Fruit fly (Drosophila melanogaster) whole organism, embryonic: ENCODE data around the gene Ykt6.

Source experiments
- Antp ChIP-seq: fragments of 200-800 bp; sonication (Bioruptor generic); optimal IDR thresholded peaks from 3 replicates; lab custom pipeline; 2016; ENCODE audit warnings: missing biosample characterization, missing genetic modification characterization
- BEAF-32 ChIP-seq: fragments of 200-800 bp; sonication (Bioruptor generic); optimal IDR thresholded peaks from 3 replicates; lab custom pipeline; 2017; ENCODE audit warnings: missing biosample characterization, missing genetic modification characterization, mild to moderate bottlenecking, moderate library complexity, missing genetic modification reagents
- Bgb ChIP-seq: fragments of 200-800 bp; sonication (Bioruptor generic); IDR thresholded peaks from 2 replicates; pipeline ENCODE4 v1.3.6; 2022; ENCODE audit warnings: missing biosample characterization, missing genetic modification characterization; ENCODE audit not compliant: partially characterized antibody
- BtbVII ChIP-seq: fragments of 200-800 bp; sonication (Bioruptor generic); optimal IDR thresholded peaks from 3 replicates; lab custom pipeline; 2017; ENCODE audit warnings: missing biosample characterization, mild to moderate bottlenecking, missing genetic modification characterization
- CG12155 ChIP-seq: fragments of 200-800 bp; sonication (Bioruptor generic); optimal IDR thresholded peaks from 3 replicates; lab custom pipeline; 2016; ENCODE audit warnings: missing biosample characterization, missing genetic modification characterization
- CG12391 ChIP-seq: fragments of 200-800 bp; sonication (Bioruptor generic); optimal IDR thresholded peaks from 3 replicates; lab custom pipeline; 2018; ENCODE audit warnings: missing biosample characterization, mild to moderate bottlenecking, missing genetic modification characterization, moderate library complexity
- CG12659 ChIP-seq: fragments of 200-800 bp; sonication (Bioruptor generic); optimal IDR thresholded peaks from 3 replicates; lab custom pipeline; 2017; ENCODE audit warnings: mild to moderate bottlenecking, missing biosample characterization, missing genetic modification reagents, missing genetic modification characterization
- CG13424 ChIP-seq: fragments of 200-800 bp; sonication (Bioruptor generic); optimal IDR thresholded peaks from 2 replicates; lab custom pipeline; 2019; ENCODE audit warnings: missing biosample characterization, mild to moderate bottlenecking, missing genetic modification characterization, moderate library complexity
- CG17361 ChIP-seq: fragments of 200-800 bp; sonication (Bioruptor generic); IDR thresholded peaks from 3 replicates; pipeline ENCODE4 v1.3.6; 2022; ENCODE audit warnings: missing biosample characterization, missing genetic modification characterization
- CG18011 ChIP-seq: fragments of 200-800 bp; sonication (Bioruptor generic); optimal IDR thresholded peaks from 2 replicates; lab custom pipeline; 2017; ENCODE audit warnings: missing biosample characterization, missing genetic modification characterization, mild to moderate bottlenecking, moderate library complexity, missing genotype
- CG18619 ChIP-seq: fragments of 200-800 bp; sonication (Bioruptor generic); optimal IDR thresholded peaks from 3 replicates; lab custom pipeline; 2017; ENCODE audit warnings: missing biosample characterization, mild to moderate bottlenecking, missing genetic modification characterization
- CG2116 ChIP-seq: fragments of 200-800 bp; sonication (Bioruptor generic); optimal IDR thresholded peaks from 3 replicates; lab custom pipeline; 2018; ENCODE audit warnings: missing biosample characterization, mild to moderate bottlenecking, missing genetic modification characterization
- CG30020 ChIP-seq: fragments of 200-800 bp; optimal IDR thresholded peaks from 2 replicates; lab custom pipeline; 2019; ENCODE audit warnings: missing biosample characterization, mild to moderate bottlenecking, missing genetic modification characterization, moderate library complexity
- CG4328 ChIP-seq: fragments of 200-800 bp; sonication (Bioruptor generic); optimal IDR thresholded peaks from 3 replicates; lab custom pipeline; 2017; ENCODE audit warnings: missing biosample characterization, missing genetic modification reagents, missing genetic modification characterization
- CG4404 ChIP-seq: fragments of 200-800 bp; sonication (Bioruptor generic); IDR thresholded peaks from 2 replicates; pipeline ENCODE4 v1.3.6; 2022; ENCODE audit warnings: missing biosample characterization, missing genetic modification characterization
- CG6683 ChIP-seq: fragments of 200-800 bp; sonication (Bioruptor generic); optimal IDR thresholded peaks from 2 replicates; lab custom pipeline; 2017; ENCODE audit warnings: missing biosample characterization, mild to moderate bottlenecking, missing genetic modification characterization, missing genetic modification reagents
- CG8388 ChIP-seq: fragments of 200-800 bp; sonication (Bioruptor generic); optimal IDR thresholded peaks from 2 replicates; lab custom pipeline; 2019; ENCODE audit warnings: missing biosample characterization, mild to moderate bottlenecking, missing genetic modification characterization, moderate library complexity
- CG8924 ChIP-seq: fragments of 200-800 bp; optimal IDR thresholded peaks from 3 replicates; lab custom pipeline; 2019; ENCODE audit warnings: missing biosample characterization, mild to moderate bottlenecking, missing genetic modification characterization, moderate library complexity
- CG9727 ChIP-seq: fragments of 200-800 bp; sonication (Bioruptor generic); optimal IDR thresholded peaks from 3 replicates; lab custom pipeline; 2017; ENCODE audit warnings: missing biosample characterization, mild to moderate bottlenecking, missing genetic modification characterization
- CG9817 ChIP-seq: fragments of 200-800 bp; sonication (Bioruptor generic); optimal IDR thresholded peaks from 2 replicates; lab custom pipeline; 2018; ENCODE audit warnings: missing biosample characterization, mild to moderate bottlenecking, missing genetic modification characterization, moderate library complexity
- D19A ChIP-seq: fragments of 200-800 bp; optimal IDR thresholded peaks from 3 replicates; lab custom pipeline; 2019; ENCODE audit warnings: missing biosample characterization, mild to moderate bottlenecking, missing genetic modification characterization, moderate library complexity
- Dfd ChIP-seq, 2 experiments: fragments of >200 bp; optimal IDR thresholded peaks; 2 replicates each; lab custom pipeline; 2017; ENCODE audit warnings: missing biosample characterization in 2 of 2, missing genetic modification characterization in 2 of 2
- Dref ChIP-seq: fragments of 200-800 bp; sonication (Bioruptor generic); IDR thresholded peaks from 2 replicates; pipeline ENCODE4 v1.3.6; 2022; ENCODE audit warnings: missing biosample characterization, missing genetic modification characterization
- Fer3 ChIP-seq: fragments of 200-800 bp; sonication (Bioruptor generic); optimal IDR thresholded peaks from 2 replicates; lab custom pipeline; 2018; ENCODE audit warnings: missing biosample characterization, mild to moderate bottlenecking, missing genetic modification characterization, moderate library complexity
- Gug ChIP-seq: fragments of 200-800 bp; sonication (Bioruptor generic); IDR thresholded peaks from 4 replicates; pipeline ENCODE4 v1.3.6; 2022; ENCODE audit warnings: missing biosample characterization, missing genetic modification characterization
- Hsf ChIP-seq: fragments of 200-800 bp; sonication (Bioruptor generic); optimal IDR thresholded peaks from 3 replicates; lab custom pipeline; 2016; ENCODE audit warnings: missing biosample characterization, missing genetic modification characterization
- Myb ChIP-seq: fragments of 200-800 bp; sonication (Bioruptor generic); optimal IDR thresholded peaks from 2 replicates; lab custom pipeline; 2016; ENCODE audit warnings: missing biosample characterization, missing genetic modification characterization
- Poxn ChIP-seq: fragments of 200-800 bp; sonication (Bioruptor generic); IDR thresholded peaks from 2 replicates; pipeline ENCODE4 v1.3.6; 2022; ENCODE audit warnings: missing biosample characterization, missing genetic modification characterization
- Sox100B ChIP-seq: fragments of 200-800 bp; sonication (Bioruptor generic); optimal IDR thresholded peaks from 3 replicates; lab custom pipeline; 2018; ENCODE audit warnings: missing biosample characterization, mild to moderate bottlenecking, missing genetic modification characterization
- Ssrp ChIP-seq: fragments of 200-800 bp; sonication (Bioruptor generic); optimal IDR thresholded peaks from 2 replicates; lab custom pipeline; 2018; ENCODE audit warnings: missing biosample characterization, mild to moderate bottlenecking, missing genetic modification characterization, moderate library complexity
- Usf ChIP-seq: fragments of 200-800 bp; sonication (Bioruptor generic); optimal IDR thresholded peaks from 2 replicates; lab custom pipeline; 2017; ENCODE audit warnings: missing genotype, missing biosample characterization, missing genetic modification characterization
- ara ChIP-seq: fragments of 200-800 bp; sonication (Bioruptor generic); IDR thresholded peaks from 2 replicates; pipeline ENCODE4 v1.3.6; 2022; ENCODE audit warnings: missing biosample characterization, missing genetic modification characterization
- crol ChIP-seq: fragments of 200-800 bp; sonication (Bioruptor generic); IDR thresholded peaks from 2 replicates; pipeline ENCODE4 v1.3.6; 2022; ENCODE audit warnings: missing biosample characterization, missing genetic modification characterization
- dmrt11E ChIP-seq: fragments of 200-800 bp; sonication (Bioruptor generic); optimal IDR thresholded peaks from 3 replicates; lab custom pipeline; 2018; ENCODE audit warnings: missing biosample characterization, mild to moderate bottlenecking, missing genetic modification characterization, moderate library complexity
- dmrt99B ChIP-seq: fragments of 200-800 bp; sonication (Bioruptor generic); optimal IDR thresholded peaks from 2 replicates; lab custom pipeline; 2018; ENCODE audit warnings: missing biosample characterization, mild to moderate bottlenecking, missing genetic modification characterization, moderate library complexity
- ems ChIP-seq: fragments of 200-800 bp; sonication (Bioruptor generic); optimal IDR thresholded peaks from 3 replicates; lab custom pipeline; 2016; ENCODE audit warnings: missing biosample characterization, missing genetic modification characterization
- fd64A ChIP-seq: fragments of 200-800 bp; sonication (Bioruptor generic); optimal IDR thresholded peaks from 3 replicates; lab custom pipeline; 2018; ENCODE audit warnings: missing biosample characterization, mild to moderate bottlenecking, missing genetic modification characterization
- fd96Cb ChIP-seq: fragments of 200-800 bp; sonication (Bioruptor generic); optimal IDR thresholded peaks from 2 replicates; lab custom pipeline; 2018; ENCODE audit warnings: missing biosample characterization, mild to moderate bottlenecking, missing genetic modification characterization, moderate library complexity
- hth ChIP-seq: fragments of >200 bp; optimal IDR thresholded peaks from 2 replicates; lab custom pipeline; 2017; ENCODE audit warnings: inconsistent platforms
- lab ChIP-seq: fragments of 200-800 bp; sonication (Bioruptor generic); optimal IDR thresholded peaks from 3 replicates; lab custom pipeline; 2017; ENCODE audit warnings: missing biosample characterization, missing genetic modification characterization, mild to moderate bottlenecking, moderate library complexity, missing genetic modification reagents
- lbe ChIP-seq: fragments of 200-800 bp; sonication (Bioruptor generic); optimal IDR thresholded peaks from 2 replicates; lab custom pipeline; 2016; ENCODE audit warnings: missing biosample characterization, mild to moderate bottlenecking, missing genetic modification characterization
- lmd ChIP-seq: fragments of 200-800 bp; sonication (Bioruptor generic); IDR thresholded peaks from 2 replicates; pipeline ENCODE4 v1.3.6; 2022; ENCODE audit warnings: missing biosample characterization, missing genetic modification characterization
- nerfin-1 ChIP-seq: fragments of 200-800 bp; sonication (Bioruptor generic); optimal IDR thresholded peaks from 3 replicates; lab custom pipeline; 2019; ENCODE audit warnings: missing biosample characterization, mild to moderate bottlenecking, missing genetic modification characterization, moderate library complexity
- phol ChIP-seq: fragments of 200-800 bp; sonication (Bioruptor generic); optimal IDR thresholded peaks from 3 replicates; lab custom pipeline; 2018; ENCODE audit warnings: missing biosample characterization, mild to moderate bottlenecking, missing genetic modification characterization, moderate library complexity
- repo ChIP-seq: fragments of 200-800 bp; sonication (Bioruptor generic); optimal IDR thresholded peaks from 2 replicates; lab custom pipeline; 2016; ENCODE audit warnings: missing biosample characterization, missing genetic modification characterization
- ro ChIP-seq: fragments of 200-800 bp; sonication (Bioruptor generic); IDR thresholded peaks from 2 replicates; pipeline ENCODE4 v1.3.6; 2022; ENCODE audit warnings: missing biosample characterization, missing genetic modification characterization
- tll ChIP-seq, 2 experiments: fragments of 200-800 bp in 1 of 2; fragments of >200 bp in 1 of 2; sonication (Bioruptor generic) in 1 of 2; optimal IDR thresholded peaks; 2 replicates each; lab custom pipeline; 2017 to 2019; ENCODE audit warnings: missing biosample characterization in 2 of 2, missing genetic modification characterization in 2 of 2, mild to moderate bottlenecking in 1 of 2, moderate library complexity in 1 of 2
- tna ChIP-seq: fragments of 200-800 bp; sonication (Bioruptor generic); IDR thresholded peaks from 2 replicates; pipeline ENCODE4 v1.3.6; 2022; ENCODE audit warnings: missing biosample characterization, missing genetic modification characterization; ENCODE audit not compliant: partially characterized antibody
- unpg ChIP-seq: fragments of 200-800 bp; sonication (Bioruptor generic); optimal IDR thresholded peaks from 3 replicates; lab custom pipeline; 2018; ENCODE audit warnings: missing biosample characterization, mild to moderate bottlenecking, missing genetic modification characterization, moderate library complexity

Gene Ykt6

DNA sequence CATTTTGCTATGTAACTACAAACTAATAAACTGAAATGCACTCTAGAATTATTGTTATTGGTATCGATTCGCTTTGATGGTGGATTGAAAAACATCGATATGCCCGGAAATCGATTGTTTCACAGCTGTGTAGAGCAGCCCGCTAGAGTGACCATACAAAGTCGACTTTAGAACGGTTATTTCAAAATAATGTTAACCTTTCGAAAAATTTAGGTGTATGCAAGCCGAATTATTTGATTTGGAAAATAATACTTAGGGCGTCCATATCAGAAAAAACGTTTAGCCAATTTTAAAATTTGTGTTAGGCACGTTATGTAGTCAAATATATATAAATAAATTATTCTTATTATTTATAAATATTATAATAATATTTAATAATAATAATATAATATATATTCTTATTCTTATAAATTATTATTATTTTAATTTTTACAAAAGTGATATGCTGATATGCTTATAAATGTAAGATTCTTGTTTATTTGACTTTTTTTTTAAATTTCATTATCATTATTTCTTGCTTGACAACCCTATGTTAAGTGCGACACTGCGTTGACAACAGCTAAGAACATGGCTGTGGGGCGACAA lies 48.1 kb downstream of the Ykt6 start, which contains the start of gene sws (continued):
- TF ChIP-seq fd96Cb (tag; lab: Kevin White, UChicago) (peak; percentile 31), phol (tag; lab: Kevin White, UChicago) (peak; percentile 59), Usf (no peak), dmrt99B (tag; lab: Kevin White, UChicago) (peak; percentile 16), CG8924 (peak; percentile 45), crol (GFP tag; lab: Robert Waterston, UW) (no peak), BEAF-32 (peak; percentile 74), CG9817 (tag; lab: Kevin White, UChicago) (peak; percentile 33), tna (GFP tag; lab: Robert Waterston, UW) (peak; percentile 29; the same call in 1 of the 2 replicates), CG12391 (tag; lab: Kevin White, UChicago) (peak; percentile 61), CG18619 (GFP tag; lab: Kevin White, UChicago) (peak; percentile 29), lbe (peak; percentile 1), Poxn (GFP tag; lab: Robert Waterston, UW) (no peak), CG2116 (GFP tag; lab: Kevin White, UChicago) (peak; percentile 96), fd64A (GFP tag; lab: Kevin White, UChicago) (no peak), CG12155 (GFP tag; lab: Kevin White, UChicago) (peak; percentile 40), CG18011 (GFP tag; lab: Kevin White, UChicago) (peak; percentile 8), Fer3 (tag; lab: Kevin White, UChicago) (peak; percentile 22), D19A (peak; percentile 17), repo (GFP tag; lab: Kevin White, UChicago) (no peak), Hsf (GFP tag; lab: Kevin White, UChicago) (no peak), hth (lab: Kevin White, UChicago) (no peak), Antp (GFP tag; lab: Kevin White, UChicago) (no peak), Gug (GFP tag; lab: Robert Waterston, UW) (no peak), CG12659 (GFP tag; lab: Kevin White, UChicago) (peak; percentile 46), CG9727 (GFP tag; lab: Kevin White, UChicago) (peak; percentile 57), lab (GFP tag; lab: Kevin White, UChicago) (peak; percentile 63), CG6683 (GFP tag; lab: Kevin White, UChicago) (no peak), Dref (GFP tag; lab: Robert Waterston, UW) (peak; percentile 81), tll (GFP tag; optimal IDR thresholded peaks at IDR 0.05; lab: Kevin White, UChicago) (no peak), Myb (GFP tag; lab: Kevin White, UChicago) (peak; percentile 15), BtbVII (peak; percentile 8), Sox100B (peak; percentile 40), CG30020 (tag; lab: Kevin White, UChicago) (no peak), CG13424 (tag; lab: Kevin White, UChicago) (peak; percentile 55), Ssrp (tag; lab: Kevin White, UChicago) (peak; percentile 37), Bgb (GFP tag; lab: Robert Waterston, UW) (peak; percentile 74), ems (GFP tag; lab: Kevin White, UChicago) (no peak), ro (GFP tag; lab: Robert Waterston, UW) (no peak), CG4404 (GFP tag; lab: Robert Waterston, UW) (no peak), Dfd (GFP tag; optimal IDR thresholded peaks at IDR 0.05; lab: Kevin White, UChicago) (no peak), CG8388 (GFP tag; lab: Kevin White, UChicago) (peak; percentile 9), unpg (GFP tag; lab: Kevin White, UChicago) (peak; percentile 36), nerfin-1 (tag; lab: Kevin White, UChicago) (no peak), dmrt11E (tag; lab: Kevin White, UChicago) (peak; percentile 27), CG4328 (GFP tag; lab: Kevin White, UChicago) (no peak), CG17361 (GFP tag; lab: Robert Waterston, UW) (peak; percentile 67), lmd (peak; percentile 8; the same call in 1 of the 2 replicates), ara (GFP tag; lab: Robert Waterston, UW) (no peak)
